Fruit fly (Drosophila melanogaster): ENCODE measurements around the gene HLH3B.

DNA sequence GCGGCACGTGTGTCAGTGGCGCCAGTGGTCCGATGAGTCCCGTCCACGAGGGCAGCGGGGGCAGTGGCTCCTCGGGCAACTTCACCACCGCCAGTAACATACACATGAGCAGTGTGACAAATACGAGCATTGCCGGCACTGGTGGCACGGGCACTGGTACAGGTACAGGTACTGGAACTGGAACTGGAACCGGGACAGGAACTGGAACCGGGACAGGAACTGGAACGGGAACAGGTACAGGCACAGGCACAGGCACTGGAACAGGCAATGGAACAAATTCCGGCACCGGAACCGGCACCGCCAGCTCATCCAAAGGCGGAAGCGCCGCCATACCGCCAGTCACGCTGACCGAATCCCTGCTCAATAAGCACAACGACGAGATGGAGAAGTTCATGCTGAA is 8.9 kb upstream of the HLH3B start:
- no peak for TF ChIP-seq psq (optimal IDR thresholded peaks at IDR 0.05)
- TF ChIP-seq CG8478 (optimal IDR thresholded peaks at IDR 0.05): no peak
- TF ChIP-seq pan (optimal IDR thresholded peaks at IDR 0.05): no peak
- no peak for TF ChIP-seq usp (GFP tag; optimal IDR thresholded peaks at IDR 0.05)
- TF ChIP-seq Dll (optimal IDR thresholded peaks at IDR 0.05): no peak
- no peak for TF ChIP-seq EcR (GFP tag; optimal IDR thresholded peaks at IDR 0.05)

Data from whole organism.